Fruit fly (Drosophila melanogaster): ENCODE data around the gene alt.

DNA sequence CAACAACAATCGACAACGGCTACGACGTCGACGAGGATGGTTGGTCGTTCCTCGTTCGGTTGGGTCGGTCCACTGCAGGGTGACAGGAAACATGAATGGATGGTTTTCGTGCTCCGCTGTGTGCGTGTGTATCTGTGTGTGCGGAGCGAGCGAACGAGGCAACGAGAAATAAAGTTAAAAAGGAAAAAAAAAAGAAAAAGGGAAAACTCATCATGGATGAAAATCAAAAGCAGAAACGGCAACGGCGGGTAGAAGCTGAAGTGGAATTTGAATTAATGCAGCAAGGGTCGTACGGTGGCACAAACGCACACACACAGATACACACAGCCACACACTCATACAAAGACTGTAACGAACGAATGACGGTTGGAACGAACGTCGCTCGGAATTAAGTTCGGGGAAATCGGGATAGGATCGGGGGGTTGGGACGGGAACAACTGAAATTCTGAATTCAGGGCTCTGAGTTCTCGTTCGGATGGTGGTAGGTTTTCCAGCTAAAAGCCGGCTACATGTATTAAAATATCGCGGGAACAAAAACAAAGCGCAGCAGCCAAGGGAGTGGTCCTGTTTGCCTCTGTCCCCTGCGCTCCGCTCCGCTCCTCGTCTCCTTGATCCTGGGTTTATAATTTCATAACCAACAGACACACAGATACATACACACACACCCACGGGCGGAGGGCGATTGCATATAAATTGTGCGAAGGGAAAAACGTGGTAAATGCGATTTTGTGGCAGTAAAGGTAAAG lies 28.8 kb upstream of the alt start:
- TF ChIP-seq CG7786 (GFP tag; optimal IDR thresholded peaks at IDR 0.05) (no peak), CG3838 (GFP tag; optimal IDR thresholded peaks at IDR 0.05) (no peak), pfk (GFP tag; optimal IDR thresholded peaks at IDR 0.05) (peak; percentile 82), CG7271 (tag; optimal IDR thresholded peaks at IDR 0.05) (no peak), otp (GFP tag; IDR thresholded peaks at IDR 0.05) (no peak), CG10565 (GFP tag; optimal IDR thresholded peaks at IDR 0.05) (no peak), Mrtf (GFP tag; IDR thresholded peaks at IDR 0.05) (no peak), CG3065 (GFP tag; optimal IDR thresholded peaks at IDR 0.05) (no peak), CG2199 (GFP tag; IDR thresholded peaks at IDR 0.05) (0 out of 3 replicates have a peak, but pooled peaks have one; percentile 17), wek (GFP tag; optimal IDR thresholded peaks at IDR 0.05) (no peak), eyg (GFP tag; optimal IDR thresholded peaks at IDR 0.05) (no peak), CG31365 (tag; optimal IDR thresholded peaks at IDR 0.05) (no peak), Side (GFP tag; optimal IDR thresholded peaks at IDR 0.05) (no peak), tap (tag; optimal IDR thresholded peaks at IDR 0.05) (no peak)
